Fruit fly (Drosophila melanogaster) whole organism, embryonic: Measurements from ENCODE around the gene Gmap.

Source experiments
- B-H2 ChIP-seq: fragments of 200-800 bp; sonication (Bioruptor generic); optimal IDR thresholded peaks from 2 replicates; lab custom pipeline; 2018; ENCODE audit warnings: missing biosample characterization, mild to moderate bottlenecking, missing genetic modification characterization
- CG10565 ChIP-seq: fragments of 200-800 bp; sonication (Bioruptor generic); optimal IDR thresholded peaks from 3 replicates; lab custom pipeline; 2016; ENCODE audit warnings: missing biosample characterization, mild to moderate bottlenecking, missing genetic modification characterization
- CG11456 ChIP-seq: fragments of 200-800 bp; sonication (Bioruptor generic); IDR thresholded peaks from 3 replicates; pipeline ENCODE4 v1.3.6; 2022; ENCODE audit warnings: missing biosample characterization, missing genetic modification characterization
- CG11560 ChIP-seq: fragments of 200-800 bp; sonication (Bioruptor generic); IDR thresholded peaks from 3 replicates; pipeline ENCODE4 v1.3.6; 2022; ENCODE audit warnings: missing biosample characterization, missing genetic modification characterization
- CG11695 ChIP-seq: fragments of 200-800 bp; sonication (Bioruptor generic); IDR thresholded peaks from 3 replicates; pipeline ENCODE4 v1.3.6; 2022; ENCODE audit warnings: missing biosample characterization, missing genetic modification characterization
- CG14050 ChIP-seq: fragments of 200-800 bp; sonication (Bioruptor generic); IDR thresholded peaks from 3 replicates; pipeline ENCODE4 v1.3.6; 2022; ENCODE audit warnings: missing biosample characterization, missing genetic modification characterization
- CG1602 ChIP-seq: fragments of 200-800 bp; sonication (Bioruptor generic); optimal IDR thresholded peaks from 3 replicates; lab custom pipeline; 2016; ENCODE audit warnings: missing biosample characterization, missing genetic modification characterization
- CG1792 ChIP-seq: fragments of 200-800 bp; sonication (Bioruptor generic); optimal IDR thresholded peaks from 2 replicates; lab custom pipeline; 2016; ENCODE audit warnings: missing biosample characterization, missing genetic modification characterization
- CG18619 ChIP-seq: fragments of 200-800 bp; sonication (Bioruptor generic); optimal IDR thresholded peaks from 3 replicates; lab custom pipeline; 2017; ENCODE audit warnings: missing biosample characterization, mild to moderate bottlenecking, missing genetic modification characterization
- CG31388 ChIP-seq: fragments of 200-800 bp; sonication (Bioruptor generic); optimal IDR thresholded peaks from 2 replicates; lab custom pipeline; 2016; ENCODE audit warnings: missing biosample characterization, missing genetic modification characterization
- CG4360 ChIP-seq: fragments of 200-800 bp; sonication (Bioruptor generic); IDR thresholded peaks from 2 replicates; pipeline ENCODE4 v1.3.6; 2022; ENCODE audit warnings: missing biosample characterization, missing genetic modification characterization
- CG4617 ChIP-seq: fragments of 200-800 bp; sonication (Bioruptor generic); optimal IDR thresholded peaks from 3 replicates; lab custom pipeline; 2016; ENCODE audit warnings: missing biosample characterization, missing genetic modification characterization, borderline replicate concordance
- CG7556 ChIP-seq: fragments of 200-800 bp; sonication (Bioruptor generic); optimal IDR thresholded peaks from 2 replicates; lab custom pipeline; 2017; ENCODE audit warnings: missing biosample characterization, mild to moderate bottlenecking, missing genetic modification characterization
- CG7839 ChIP-seq: fragments of 200-800 bp; sonication (Bioruptor generic); optimal IDR thresholded peaks from 3 replicates; lab custom pipeline; 2018; ENCODE audit warnings: missing biosample characterization, mild to moderate bottlenecking, missing genetic modification characterization, moderate library complexity
- CG8478 ChIP-seq: fragments of >200 bp; optimal IDR thresholded peaks from 2 replicates; lab custom pipeline; 2018
- CG9437 ChIP-seq: fragments of 200-800 bp; sonication (Bioruptor generic); optimal IDR thresholded peaks from 2 replicates; lab custom pipeline; 2018; ENCODE audit warnings: missing biosample characterization, mild to moderate bottlenecking, missing genetic modification characterization
- CG9817 ChIP-seq: fragments of 200-800 bp; sonication (Bioruptor generic); optimal IDR thresholded peaks from 2 replicates; lab custom pipeline; 2018; ENCODE audit warnings: missing biosample characterization, mild to moderate bottlenecking, missing genetic modification characterization, moderate library complexity
- Camta ChIP-seq: fragments of 200-800 bp; sonication (Bioruptor generic); optimal IDR thresholded peaks from 2 replicates; lab custom pipeline; 2016; ENCODE audit warnings: missing biosample characterization, missing genetic modification characterization
- Dll ChIP-seq: fragments of 200-800 bp; sonication (Bioruptor generic); IDR thresholded peaks from 4 replicates; pipeline ENCODE4 v1.3.6; 2022; ENCODE audit warnings: missing biosample characterization, missing genetic modification characterization; ENCODE audit not compliant: partially characterized antibody
- Dref ChIP-seq: fragments of 200-800 bp; sonication (Bioruptor generic); IDR thresholded peaks from 2 replicates; pipeline ENCODE4 v1.3.6; 2022; ENCODE audit warnings: missing biosample characterization, missing genetic modification characterization
- Elba2 ChIP-seq: fragments of 200-800 bp; sonication (Bioruptor generic); optimal IDR thresholded peaks from 3 replicates; lab custom pipeline; 2016; ENCODE audit warnings: missing biosample characterization, missing genetic modification characterization
- Fer2 ChIP-seq: fragments of 200-800 bp; sonication (Bioruptor generic); optimal IDR thresholded peaks from 2 replicates; lab custom pipeline; 2018; ENCODE audit warnings: missing biosample characterization, mild to moderate bottlenecking, missing genetic modification characterization, moderate library complexity
- HLH3B ChIP-seq: fragments of 200-800 bp; sonication (Bioruptor generic); IDR thresholded peaks from 2 replicates; pipeline ENCODE4 v1.3.6; 2022; ENCODE audit warnings: missing biosample characterization, missing genetic modification characterization
- HLH4C ChIP-seq: fragments of 200-800 bp; sonication (Bioruptor generic); IDR thresholded peaks from 3 replicates; pipeline ENCODE4 v1.3.6; 2022; ENCODE audit warnings: missing biosample characterization, missing genetic modification characterization; ENCODE audit not compliant: partially characterized antibody
- Hr78 ChIP-seq, 2 experiments: fragments of 200-800 bp in 1 of 2; fragments of >200 bp in 1 of 2; sonication (Bioruptor generic) in 1 of 2; optimal IDR thresholded peaks; 2 replicates each; lab custom pipeline; 2017 to 2019; ENCODE audit warnings: missing biosample characterization in 2 of 2, missing genetic modification characterization in 2 of 2, mild to moderate bottlenecking in 1 of 2, moderate library complexity in 1 of 2
- MESR4 ChIP-seq: fragments of 200-800 bp; sonication (Bioruptor generic); optimal IDR thresholded peaks from 2 replicates; lab custom pipeline; 2018; ENCODE audit warnings: missing biosample characterization, mild to moderate bottlenecking, missing genetic modification characterization, moderate library complexity
- Max ChIP-seq: fragments of 200-800 bp; sonication (Bioruptor generic); optimal IDR thresholded peaks from 2 replicates; lab custom pipeline; 2016; ENCODE audit warnings: missing biosample characterization, mild to moderate bottlenecking, missing genetic modification characterization
- Oaz ChIP-seq: fragments of 200-800 bp; sonication (Bioruptor generic); IDR thresholded peaks from 2 replicates; pipeline ENCODE4 v1.3.6; 2022; ENCODE audit warnings: missing biosample characterization, missing genetic modification characterization
- Pdp1 ChIP-seq, 2 experiments: fragments of 200-800 bp; sonication (Bioruptor generic); optimal IDR thresholded peaks; 3 replicates each; lab custom pipeline; 2016; ENCODE audit warnings: missing biosample characterization in 2 of 2, missing genetic modification characterization in 2 of 2, mild to moderate bottlenecking in 1 of 2, moderate library complexity in 1 of 2
- Sry-δ ChIP-seq: fragments of 200-800 bp; sonication (Bioruptor generic); optimal IDR thresholded peaks from 2 replicates; lab custom pipeline; 2016; ENCODE audit warnings: missing biosample characterization, missing genetic modification characterization
- aop ChIP-seq: fragments of 200-800 bp; sonication (Bioruptor generic); IDR thresholded peaks from 2 replicates; pipeline ENCODE4 v1.3.6; 2022; ENCODE audit warnings: missing biosample characterization, missing genetic modification characterization
- bab2 ChIP-seq: fragments of 200-800 bp; sonication (Bioruptor generic); optimal IDR thresholded peaks from 2 replicates; lab custom pipeline; 2016; ENCODE audit warnings: missing biosample characterization, missing genetic modification characterization
- dan ChIP-seq: fragments of 200-800 bp; sonication (Bioruptor generic); IDR thresholded peaks from 2 replicates; pipeline ENCODE4 v1.3.6; 2022; ENCODE audit warnings: missing biosample characterization, missing genetic modification characterization
- dm ChIP-seq: fragments of 200-800 bp; sonication (Bioruptor generic); optimal IDR thresholded peaks from 3 replicates; lab custom pipeline; 2016; ENCODE audit warnings: missing biosample characterization, missing genetic modification characterization
- dysf ChIP-seq: fragments of 200-800 bp; sonication (Bioruptor generic); IDR thresholded peaks from 3 replicates; pipeline ENCODE4 v1.3.6; 2022; ENCODE audit warnings: missing biosample characterization, missing genetic modification characterization
- fd3F ChIP-seq: fragments of 200-800 bp; sonication (Bioruptor generic); optimal IDR thresholded peaks from 2 replicates; lab custom pipeline; 2018; ENCODE audit warnings: missing biosample characterization, mild to moderate bottlenecking, missing genetic modification characterization, moderate library complexity
- ftz-f1 ChIP-seq: fragments of 200-800 bp; sonication (Bioruptor generic); optimal IDR thresholded peaks from 2 replicates; lab custom pipeline; 2016; ENCODE audit warnings: missing biosample characterization, missing genetic modification characterization
- gcm ChIP-seq: fragments of 200-800 bp; sonication (Bioruptor generic); optimal IDR thresholded peaks from 2 replicates; lab custom pipeline; 2019; ENCODE audit warnings: missing biosample characterization, mild to moderate bottlenecking, missing genetic modification characterization, moderate library complexity
- gt ChIP-seq: fragments of 200-800 bp; sonication (Bioruptor generic); IDR thresholded peaks from 2 replicates; pipeline ENCODE4 v1.3.6; 2022; ENCODE audit warnings: missing biosample characterization, missing genetic modification characterization
- hkb ChIP-seq, 2 experiments: fragments of 200-800 bp in 1 of 2; fragments of >200 bp in 1 of 2; sonication (Bioruptor generic) in 1 of 2; IDR thresholded peaks in 1 of 2; optimal IDR thresholded peaks in 1 of 2; 2 replicates each; pipeline versions ENCODE4 v1.3.6 to Lab custom; 2017 to 2022; ENCODE audit warnings: missing biosample characterization in 1 of 2, missing genetic modification characterization in 1 of 2
- nau ChIP-seq: fragments of 200-800 bp; sonication (Bioruptor generic); optimal IDR thresholded peaks from 3 replicates; lab custom pipeline; 2017; ENCODE audit warnings: missing biosample characterization, mild to moderate bottlenecking, missing genetic modification characterization, missing genetic modification reagents
- phol ChIP-seq: fragments of 200-800 bp; sonication (Bioruptor generic); optimal IDR thresholded peaks from 3 replicates; lab custom pipeline; 2018; ENCODE audit warnings: missing biosample characterization, mild to moderate bottlenecking, missing genetic modification characterization, moderate library complexity
- psq ChIP-seq: fragments of 200-800 bp; sonication (Bioruptor generic); optimal IDR thresholded peaks from 2 replicates; lab custom pipeline; 2017; ENCODE audit warnings: missing biosample characterization, missing genetic modification characterization
- so ChIP-seq: fragments of 200-800 bp; sonication (Bioruptor generic); IDR thresholded peaks from 3 replicates; pipeline ENCODE4 v1.3.6; 2022; ENCODE audit warnings: missing biosample characterization, missing genetic modification characterization
- stc ChIP-seq: fragments of 200-800 bp; sonication (Bioruptor generic); IDR thresholded peaks from 2 replicates; pipeline ENCODE4 v1.3.6; 2022; ENCODE audit warnings: missing biosample characterization, missing genetic modification characterization
- trh ChIP-seq: fragments of 200-800 bp; sonication (Bioruptor generic); optimal IDR thresholded peaks from 2 replicates; lab custom pipeline; 2016; ENCODE audit warnings: missing biosample characterization, missing genetic modification characterization
- unc-4 ChIP-seq: fragments of 200-800 bp; sonication (Bioruptor generic); IDR thresholded peaks from 2 replicates; pipeline ENCODE4 v1.3.6; 2022; ENCODE audit warnings: missing biosample characterization, missing genetic modification characterization; ENCODE audit not compliant: partially characterized antibody
- usp ChIP-seq: fragments of >200 bp; optimal IDR thresholded peaks from 2 replicates; lab custom pipeline; 2017; ENCODE audit warnings: missing biosample characterization, missing genetic modification characterization
- vfl ChIP-seq: fragments of 200-800 bp; sonication (Bioruptor generic); optimal IDR thresholded peaks from 2 replicates; lab custom pipeline; 2016; ENCODE audit warnings: missing biosample characterization, missing genetic modification characterization
- yki ChIP-seq: fragments of >200 bp; optimal IDR thresholded peaks from 3 replicates; lab custom pipeline; 2018

Gmap gene

DNA sequence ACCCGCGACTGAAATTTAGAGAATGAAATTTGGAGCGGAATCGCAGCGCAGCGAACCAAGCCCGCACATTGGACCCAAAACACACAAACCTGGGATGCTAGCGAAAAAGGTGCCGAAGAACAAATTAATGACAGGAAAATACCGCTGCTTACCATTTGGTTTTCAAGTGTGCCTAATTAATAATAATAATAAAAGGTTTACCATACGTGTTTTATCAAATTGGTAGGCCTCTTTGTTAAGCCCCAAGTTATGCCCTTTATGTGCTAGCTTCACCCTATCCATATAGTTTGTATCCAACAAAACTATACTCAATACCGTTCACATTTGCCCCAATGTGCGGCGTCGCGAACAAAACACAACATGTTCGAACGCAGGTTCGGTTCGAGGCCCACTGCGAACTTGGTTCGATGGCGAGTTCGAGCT lies 67.5 kb downstream of the Gmap start, which contains the start of gene Ac13E:
TSS of gene Ac13E (minus strand) at position 23 of the 423 bp plus-strand sequence.
- TF ChIP-seq psq (GFP tag; lab: Kevin White, UChicago) (peak; percentile 14), MESR4 (GFP tag; lab: Kevin White, UChicago) (no peak), CG7556 (GFP tag; lab: Kevin White, UChicago) (peak; percentile 94), CG10565 (GFP tag; lab: Kevin White, UChicago) (peak; percentile 61), Elba2 (GFP tag; lab: Kevin White, UChicago) (peak; percentile 41), CG18619 (GFP tag; lab: Kevin White, UChicago) (peak; percentile 91), CG8478 (lab: Kevin White, UChicago) (no peak), CG14050 (peak; percentile 80), HLH4C (peak; percentile 51; the same call in 2 of the 3 replicates), Dref (GFP tag; lab: Robert Waterston, UW) (no peak), CG1602 (GFP tag; lab: Kevin White, UChicago) (peak; percentile 85), ftz-f1 (peak; percentile 59), nau (GFP tag; lab: Kevin White, UChicago) (peak; percentile 92), trh (GFP tag; lab: Kevin White, UChicago) (peak; percentile 71), Pdp1 (GFP tag; optimal IDR thresholded peaks at IDR 0.05; lab: Kevin White, UChicago) (peak; percentile 81 to 88), dysf (GFP tag; lab: Robert Waterston, UW) (peak; percentile 91), CG11560 (tag; lab: Robert Waterston, UW) (peak; percentile 66; the same call in 2 of the 3 replicates), Fer2 (tag; lab: Kevin White, UChicago) (peak; percentile 70), phol (peak; percentile 89), stc (GFP tag; lab: Robert Waterston, UW) (peak; percentile 88), Camta (peak; percentile 73), fd3F (GFP tag; lab: Kevin White, UChicago) (peak; percentile 84), usp (GFP tag; lab: Kevin White, UChicago) (no peak), CG11456 (peak; percentile 76), gcm (GFP tag; lab: Kevin White, UChicago) (peak; percentile 80), aop (GFP tag; lab: Robert Waterston, UW) (0 out of 2 replicates have a peak, but pooled peaks have one; percentile 22), Max (GFP tag; lab: Kevin White, UChicago) (peak; percentile 82), CG9437 (GFP tag; lab: Kevin White, UChicago) (peak; percentile 79), CG7839 (tag; lab: Kevin White, UChicago) (peak; percentile 94), Sry-δ (GFP tag; lab: Kevin White, UChicago) (peak; percentile 9), CG1792 (peak; percentile 70), vfl (GFP tag; lab: Kevin White, UChicago) (peak; percentile 78), CG31388 (GFP tag; lab: Kevin White, UChicago) (peak; percentile 66), CG4617 (GFP tag; lab: Kevin White, UChicago) (peak; percentile 49), CG11695 (GFP tag; lab: Robert Waterston, UW) (peak; percentile 92), hkb (optimal IDR thresholded peaks at IDR 0.05; lab: Kevin White, UChicago) (no peak), hkb (GFP tag; IDR thresholded peaks at IDR 0.05; lab: Robert Waterston, UW) (peak; percentile 93), CG4360 (GFP tag; lab: Robert Waterston, UW) (0 out of 2 replicates have a peak, but pooled peaks have one; percentile 44), Oaz (GFP tag; lab: Robert Waterston, UW) (peak; percentile 80), gt (GFP tag; lab: Robert Waterston, UW) (0 out of 2 replicates have a peak, but pooled peaks have one; percentile 30), so (peak; percentile 92), dm (GFP tag; lab: Kevin White, UChicago) (peak; percentile 70), unc-4 (no peak), HLH3B (GFP tag; lab: Robert Waterston, UW) (peak; percentile 85), Dll (GFP tag; lab: Robert Waterston, UW) (peak; percentile 63; the same call in 1 of the 4 replicates), yki (lab: Kevin White, UChicago) (no peak), CG9817 (peak; percentile 83), Hr78 (GFP tag; optimal IDR thresholded peaks at IDR 0.05; lab: Kevin White, UChicago) (peak in 1 of 2 experiments; percentile 62), B-H2 (GFP tag; lab: Kevin White, UChicago) (peak; percentile 79), dan (no peak), bab2 (GFP tag; lab: Kevin White, UChicago) (peak; percentile 69)
